Worm (Caenorhabditis elegans): ENCODE measurements around the gene srt-28.

The srt-28 gene

DNA sequence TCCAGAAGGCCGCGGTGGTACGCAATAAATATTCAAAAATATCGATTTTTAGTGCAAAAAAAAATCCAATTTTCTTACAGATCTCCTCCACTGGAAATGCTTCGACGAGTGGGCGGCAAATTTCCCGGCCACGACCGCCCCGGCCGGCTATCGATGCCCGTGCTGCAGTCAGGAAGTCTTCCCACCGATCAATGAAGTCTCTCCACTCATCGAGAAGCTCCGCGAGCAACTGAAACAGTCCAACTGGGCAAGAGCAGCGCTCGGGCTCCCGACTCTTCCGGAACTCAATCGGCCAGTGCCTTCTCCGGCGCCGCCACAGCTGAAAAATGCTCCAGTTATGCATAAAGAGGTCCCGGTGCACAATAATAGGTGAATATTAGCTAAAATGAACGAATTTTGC is 17.5 kb downstream of the srt-28 start, which contains the start of gene Y45G12B.3:
Y45G12B.3 (minus strand) TSS at position 320 of the 400 bp plus-strand sequence.
- peak; percentile 79 for TF ChIP-seq zfh-2 (GFP tag; conservative IDR thresholded peaks at IDR 0.05)
- TF ChIP-seq egrh-3 (GFP tag; IDR thresholded peaks at IDR 0.05) = peak; percentile 41; the same call in 1 of the 2 replicates
- TF ChIP-seq mxl-1 (tag; optimal IDR thresholded peaks at IDR 0.05) = no peak

DNA sequence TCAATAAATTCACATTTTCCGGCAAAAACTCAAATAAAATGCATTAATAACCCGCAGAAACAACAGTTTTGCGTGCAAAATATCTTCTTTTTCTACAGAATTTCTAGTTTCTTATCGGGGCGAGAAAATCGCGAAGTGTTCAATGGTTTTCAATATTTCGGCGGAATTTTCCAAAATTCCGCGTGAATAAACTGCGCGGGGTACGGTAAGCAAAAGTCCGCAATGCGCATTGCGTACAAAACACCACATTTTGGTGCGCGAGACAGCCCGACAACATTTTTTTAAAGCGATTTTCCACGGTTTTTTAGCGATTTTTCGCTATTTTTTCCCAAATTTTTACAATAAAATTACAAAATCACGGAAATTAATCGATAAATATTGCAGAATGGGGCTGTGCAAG is 19.0 kb downstream of the srt-28 start, which contains the start of gene Y45G12B.2:
Y45G12B.2 (plus strand) TSS at position 383 of the 400 bp plus-strand sequence.
- TF ChIP-seq akir-1 (GFP tag; optimal IDR thresholded peaks at IDR 0.05) (no peak), nhr-120 (GFP tag; IDR thresholded peaks at IDR 0.05) (no peak), lsy-27 (tag; optimal IDR thresholded peaks at IDR 0.05; ENCODE audit: borderline replicate concordance, insufficient read depth) (no peak), Y67H2A.10 (GFP tag; conservative IDR thresholded peaks at IDR 0.05) (no peak), sea-2 (GFP tag; IDR thresholded peaks at IDR 0.05) (no peak), somi-1 (GFP tag; optimal IDR thresholded peaks at IDR 0.05) (no peak), mes-4 (tag; optimal IDR thresholded peaks at IDR 0.05) (no peak), attf-3 (GFP tag; conservative IDR thresholded peaks at IDR 0.05) (0 out of 2 replicates have a peak, but pooled peaks have one; percentile 27), C17E4.6 (GFP tag; IDR thresholded peaks at IDR 0.05) (peak; percentile 59; the same call in 1 of the 2 replicates), lin-40 (tag; optimal IDR thresholded peaks at IDR 0.05) (peak; percentile 37), chd-7 (tag; optimal IDR thresholded peaks at IDR 0.05) (no peak), zim-3 (tag; optimal IDR thresholded peaks at IDR 0.05) (no peak), hlh-26 (GFP tag; conservative IDR thresholded peaks at IDR 0.05) (no peak), rec-8 (tag; optimal IDR thresholded peaks at IDR 0.05) (no peak), Y56A3A.18 (GFP tag; IDR thresholded peaks at IDR 0.05) (no peak), Y53F4B.3 (GFP tag; IDR thresholded peaks at IDR 0.05) (no peak), efl-1 (GFP tag; optimal IDR thresholded peaks at IDR 0.05) (peak; percentile 53), atf-7 (tag; optimal IDR thresholded peaks at IDR 0.05) (no peak), ceh-91 (GFP tag; IDR thresholded peaks at IDR 0.05) (no peak), F52B5.7 (tag; optimal IDR thresholded peaks at IDR 0.05) (no peak), egl-44 (GFP tag; IDR thresholded peaks at IDR 0.05) (no peak), F49E8.2 (tag; optimal IDR thresholded peaks at IDR 0.05; ENCODE audit: insufficient read depth) (no peak), madf-8 (GFP tag; conservative IDR thresholded peaks at IDR 0.05) (no peak; the same call in 1 of the 2 replicates), let-526 (GFP tag; IDR thresholded peaks at IDR 0.05) (no peak), attf-5 (GFP tag; optimal IDR thresholded peaks at IDR 0.05) (peak; percentile 30), him-1 (tag; optimal IDR thresholded peaks at IDR 0.05) (no peak), nhr-27 (tag; optimal IDR thresholded peaks at IDR 0.05) (no peak), dpl-1 (GFP tag; optimal IDR thresholded peaks at IDR 0.05) (peak; percentile 50), egrh-3 (GFP tag; IDR thresholded peaks at IDR 0.05) (no peak), B0035.1 (tag; optimal IDR thresholded peaks at IDR 0.05) (no peak), F23B12.7 (tag; optimal IDR thresholded peaks at IDR 0.05; ENCODE audit: insufficient read depth) (peak; percentile 88), rpc-1 (optimal IDR thresholded peaks at IDR 0.05) (no peak), rpc-1 (tag; optimal IDR thresholded peaks at IDR 0.05) (no peak), ztf-28 (GFP tag; IDR thresholded peaks at IDR 0.05) (no peak), ztf-26 (tag; optimal IDR thresholded peaks at IDR 0.05) (no peak), cebp-1 (GFP tag; IDR thresholded peaks at IDR 0.05) (no peak), cebp-1 (tag; optimal IDR thresholded peaks at IDR 0.05) (peak; percentile 56), ceh-40 (GFP tag; IDR thresholded peaks at IDR 0.05) (no peak), unc-130 (GFP tag; optimal IDR thresholded peaks at IDR 0.05) (no peak), unc-62 (GFP tag; optimal IDR thresholded peaks at IDR 0.05) (no peak), lin-54 (GFP tag; optimal IDR thresholded peaks at IDR 0.05) (peak; percentile 73), sptf-2 (GFP tag; optimal IDR thresholded peaks at IDR 0.05) (no peak), madf-3 (GFP tag; IDR thresholded peaks at IDR 0.05) (no peak), T26A5.8 (tag; optimal IDR thresholded peaks at IDR 0.05) (no peak), C06A6.2 (GFP tag; conservative IDR thresholded peaks at IDR 0.05) (no peak), cebp-2 (GFP tag; IDR thresholded peaks at IDR 0.05) (no peak)
